Fruit fly (Drosophila melanogaster) whole organism, embryonic: ENCODE measurements around the gene CG8630.

ENCODE experiments used
- CG10147 ChIP-seq: fragments of 200-800 bp; sonication (Bioruptor generic); optimal IDR thresholded peaks from 2 replicates; lab custom pipeline; 2019; ENCODE audit warnings: missing biosample characterization, mild to moderate bottlenecking, missing genetic modification characterization, moderate library complexity
- CG10366 ChIP-seq: fragments of 200-800 bp; sonication (Bioruptor generic); IDR thresholded peaks from 2 replicates; pipeline ENCODE4 v1.3.6; 2022; ENCODE audit warnings: missing biosample characterization, missing genetic modification characterization
- CG11504 ChIP-seq: fragments of 200-800 bp; sonication (Bioruptor generic); optimal IDR thresholded peaks from 3 replicates; lab custom pipeline; 2019; ENCODE audit warnings: missing biosample characterization, mild to moderate bottlenecking, missing genetic modification characterization, moderate library complexity
- CG15269 ChIP-seq: fragments of 200-800 bp; sonication (Bioruptor generic); optimal IDR thresholded peaks from 2 replicates; lab custom pipeline; 2018; ENCODE audit warnings: missing biosample characterization, mild to moderate bottlenecking, missing genetic modification characterization, moderate library complexity
- CG15514 ChIP-seq: fragments of 200-800 bp; sonication (Bioruptor generic); optimal IDR thresholded peaks from 3 replicates; lab custom pipeline; 2017; ENCODE audit warnings: missing biosample characterization, missing genetic modification characterization, mild to moderate bottlenecking, moderate library complexity, missing genetic modification reagents
- CG17385 ChIP-seq: fragments of 200-800 bp; sonication (Bioruptor generic); optimal IDR thresholded peaks from 3 replicates; lab custom pipeline; 2018; ENCODE audit warnings: missing biosample characterization, mild to moderate bottlenecking, missing genetic modification characterization
- CG17802 ChIP-seq: fragments of 200-800 bp; sonication (Bioruptor generic); optimal IDR thresholded peaks from 2 replicates; lab custom pipeline; 2018; ENCODE audit warnings: missing biosample characterization, mild to moderate bottlenecking, missing genetic modification characterization, moderate library complexity
- CG17829 ChIP-seq: fragments of 200-800 bp; optimal IDR thresholded peaks from 2 replicates; lab custom pipeline; 2019; ENCODE audit warnings: missing biosample characterization, mild to moderate bottlenecking, missing genetic modification characterization, moderate library complexity
- CG18476 ChIP-seq: fragments of 200-800 bp; sonication (Bioruptor generic); optimal IDR thresholded peaks from 2 replicates; lab custom pipeline; 2016; ENCODE audit warnings: missing biosample characterization, mild to moderate bottlenecking, missing genetic modification characterization
- CG2199 ChIP-seq: fragments of 200-800 bp; sonication (Bioruptor generic); IDR thresholded peaks from 3 replicates; pipeline ENCODE4 v1.3.6; 2022; ENCODE audit warnings: missing biosample characterization, missing genetic modification characterization
- CG32532 ChIP-seq: fragments of 200-800 bp; sonication (Bioruptor generic); IDR thresholded peaks from 2 replicates; pipeline ENCODE4 v1.3.6; 2022; ENCODE audit warnings: missing biosample characterization, missing genetic modification characterization
- CG34422 ChIP-seq: fragments of 200-800 bp; sonication (Bioruptor generic); IDR thresholded peaks from 3 replicates; pipeline ENCODE4 v1.3.6; 2022; ENCODE audit warnings: missing biosample characterization, missing genetic modification characterization
- CG5245 ChIP-seq: fragments of 200-800 bp; sonication (Bioruptor generic); optimal IDR thresholded peaks from 3 replicates; lab custom pipeline; 2016; ENCODE audit warnings: missing biosample characterization, missing genetic modification characterization
- CG6272 ChIP-seq: fragments of 200-800 bp; sonication (Bioruptor generic); IDR thresholded peaks from 2 replicates; pipeline ENCODE4 v1.3.6; 2022; ENCODE audit warnings: missing biosample characterization, missing genetic modification characterization
- CG6765 ChIP-seq: fragments of 200-800 bp; sonication (Bioruptor generic); optimal IDR thresholded peaks from 3 replicates; lab custom pipeline; 2017; ENCODE audit warnings: missing biosample characterization, mild to moderate bottlenecking, missing genetic modification characterization
- CG6791 ChIP-seq: fragments of 200-800 bp; sonication (Bioruptor generic); IDR thresholded peaks from 3 replicates; pipeline ENCODE4 v1.3.6; 2022; ENCODE audit warnings: missing biosample characterization, missing genetic modification characterization; ENCODE audit not compliant: partially characterized antibody
- CG7839 ChIP-seq: fragments of 200-800 bp; sonication (Bioruptor generic); optimal IDR thresholded peaks from 3 replicates; lab custom pipeline; 2018; ENCODE audit warnings: missing biosample characterization, mild to moderate bottlenecking, missing genetic modification characterization, moderate library complexity
- CG9932 ChIP-seq: fragments of 200-800 bp; sonication (Bioruptor generic); IDR thresholded peaks from 2 replicates; pipeline ENCODE4 v1.3.6; 2022; ENCODE audit warnings: missing biosample characterization, missing genetic modification characterization
- Doc2 ChIP-seq: fragments of 200-800 bp; sonication (Bioruptor generic); IDR thresholded peaks from 2 replicates; pipeline ENCODE4 v1.3.6; 2022; ENCODE audit warnings: missing biosample characterization, missing genetic modification characterization
- Dp ChIP-seq: fragments of 200-800 bp; sonication (Bioruptor generic); optimal IDR thresholded peaks from 2 replicates; lab custom pipeline; 2018; ENCODE audit warnings: missing biosample characterization, mild to moderate bottlenecking, missing genetic modification characterization, moderate library complexity
- E2f2 ChIP-seq: fragments of 200-800 bp; sonication (Bioruptor generic); IDR thresholded peaks from 2 replicates; pipeline ENCODE4 v1.3.6; 2022; ENCODE audit warnings: missing biosample characterization, missing genetic modification characterization
- HHEX ChIP-seq: fragments of 200-800 bp; sonication (Bioruptor generic); optimal IDR thresholded peaks from 3 replicates; lab custom pipeline; 2017; ENCODE audit warnings: missing biosample characterization, mild to moderate bottlenecking, missing genetic modification characterization, missing genetic modification reagents
- Hand ChIP-seq: fragments of 200-800 bp; sonication (Bioruptor generic); optimal IDR thresholded peaks from 2 replicates; lab custom pipeline; 2017; ENCODE audit warnings: mild to moderate bottlenecking, missing biosample characterization, missing genetic modification reagents, missing genetic modification characterization
- Hr51 ChIP-seq, 2 experiments: fragments of 200-800 bp; sonication (Bioruptor generic); optimal IDR thresholded peaks; 2 replicates in 1 of 2; 3 replicates in 1 of 2; lab custom pipeline; 2016 to 2018; ENCODE audit warnings: missing biosample characterization in 2 of 2, missing genetic modification characterization in 2 of 2, mild to moderate bottlenecking in 1 of 2, moderate library complexity in 1 of 2
- MBD-R2 ChIP-seq: fragments of 200-800 bp; sonication (Bioruptor generic); IDR thresholded peaks from 2 replicates; pipeline ENCODE4 v1.3.6; 2022; ENCODE audit warnings: missing biosample characterization, missing genetic modification characterization
- Meics ChIP-seq: fragments of 200-800 bp; sonication (Bioruptor generic); optimal IDR thresholded peaks from 2 replicates; lab custom pipeline; 2017; ENCODE audit warnings: missing biosample characterization, mild to moderate bottlenecking, missing genetic modification characterization
- NfI ChIP-seq: fragments of 200-800 bp; sonication (Bioruptor generic); optimal IDR thresholded peaks from 3 replicates; lab custom pipeline; 2018; ENCODE audit warnings: missing biosample characterization, mild to moderate bottlenecking, missing genetic modification characterization, moderate library complexity
- Ravus ChIP-seq: fragments of 200-800 bp; sonication (Bioruptor generic); IDR thresholded peaks from 2 replicates; pipeline ENCODE4 v1.3.6; 2022; ENCODE audit warnings: missing biosample characterization, missing genetic modification characterization
- Rfx ChIP-seq: fragments of 200-800 bp; sonication (Bioruptor generic); IDR thresholded peaks from 2 replicates; pipeline ENCODE4 v1.3.6; 2022; ENCODE audit warnings: missing biosample characterization, missing genetic modification characterization
- Stat92E ChIP-seq, 3 experiments: fragments of >200 bp in 2 of 3; fragments of 200-800 bp in 1 of 3; sonication (Bioruptor generic) in 1 of 3; optimal IDR thresholded peaks; 2 replicates each; lab custom pipeline; 2017 to 2019; ENCODE audit warnings: missing biosample characterization in 3 of 3, missing genetic modification characterization in 3 of 3, mild to moderate bottlenecking in 1 of 3, moderate library complexity in 1 of 3
- Vsx1 ChIP-seq: fragments of 200-800 bp; sonication (Bioruptor generic); optimal IDR thresholded peaks from 2 replicates; lab custom pipeline; 2017; ENCODE audit warnings: missing biosample characterization, mild to moderate bottlenecking, missing genetic modification characterization, missing genetic modification reagents
- Xbp1 ChIP-seq: fragments of 200-800 bp; sonication (Bioruptor generic); optimal IDR thresholded peaks from 3 replicates; lab custom pipeline; 2016; ENCODE audit warnings: missing biosample characterization, mild to moderate bottlenecking, missing genetic modification characterization
- ac ChIP-seq: fragments of 200-800 bp; sonication (Bioruptor generic); optimal IDR thresholded peaks from 3 replicates; lab custom pipeline; 2017; ENCODE audit warnings: missing biosample characterization, mild to moderate bottlenecking, missing genetic modification characterization
- bab2 ChIP-seq: fragments of 200-800 bp; sonication (Bioruptor generic); optimal IDR thresholded peaks from 2 replicates; lab custom pipeline; 2016; ENCODE audit warnings: missing biosample characterization, missing genetic modification characterization
- bbx ChIP-seq: fragments of 200-800 bp; sonication (Bioruptor generic); IDR thresholded peaks from 2 replicates; pipeline ENCODE4 v1.3.6; 2022; ENCODE audit warnings: missing biosample characterization, missing genetic modification characterization; ENCODE audit not compliant: partially characterized antibody
- bigmax ChIP-seq: fragments of 200-800 bp; sonication (Bioruptor generic); optimal IDR thresholded peaks from 2 replicates; lab custom pipeline; 2018; ENCODE audit warnings: missing biosample characterization, mild to moderate bottlenecking, missing genetic modification characterization
- kah ChIP-seq: fragments of 200-800 bp; sonication (Bioruptor generic); optimal IDR thresholded peaks from 2 replicates; lab custom pipeline; 2018; ENCODE audit warnings: missing biosample characterization, mild to moderate bottlenecking, missing genetic modification characterization
- lov ChIP-seq, 2 experiments: fragments of 200-800 bp in 1 of 2; fragments of >200 bp in 1 of 2; sonication (Bioruptor generic) in 1 of 2; IDR thresholded peaks in 1 of 2; optimal IDR thresholded peaks in 1 of 2; 2 replicates in 1 of 2; 3 replicates in 1 of 2; pipeline versions ENCODE4 v1.3.6 to Lab custom; 2017 to 2022; ENCODE audit warnings: missing biosample characterization in 1 of 2, missing genetic modification characterization in 1 of 2
- nom ChIP-seq: fragments of 200-800 bp; sonication (Bioruptor generic); optimal IDR thresholded peaks from 2 replicates; lab custom pipeline; 2017; ENCODE audit warnings: missing biosample characterization, missing genetic modification characterization, mild to moderate bottlenecking, moderate library complexity, missing genetic modification reagents
- pho ChIP-seq: fragments of 200-800 bp; sonication (Bioruptor generic); optimal IDR thresholded peaks from 2 replicates; lab custom pipeline; 2016; ENCODE audit warnings: missing biosample characterization, missing genetic modification characterization
- pzg ChIP-seq: fragments of 200-800 bp; sonication (Bioruptor generic); optimal IDR thresholded peaks from 3 replicates; lab custom pipeline; 2018; ENCODE audit warnings: missing biosample characterization, mild to moderate bottlenecking, missing genetic modification characterization, moderate library complexity
- rib ChIP-seq: fragments of 200-800 bp; sonication (Bioruptor generic); IDR thresholded peaks from 2 replicates; pipeline ENCODE4 v1.3.6; 2022; ENCODE audit warnings: missing biosample characterization, missing genetic modification characterization
- row ChIP-seq: fragments of 200-800 bp; sonication (Bioruptor generic); IDR thresholded peaks from 3 replicates; pipeline ENCODE4 v1.3.6; 2022; ENCODE audit warnings: missing biosample characterization, missing genetic modification characterization
- sd ChIP-seq: fragments of 200-800 bp; sonication (Bioruptor generic); optimal IDR thresholded peaks from 3 replicates; lab custom pipeline; 2018; ENCODE audit warnings: missing biosample characterization, mild to moderate bottlenecking, missing genetic modification characterization, moderate library complexity
- slbo ChIP-seq: fragments of 200-800 bp; sonication (Bioruptor generic); IDR thresholded peaks from 2 replicates; pipeline ENCODE4 v1.3.6; 2022; ENCODE audit warnings: missing biosample characterization, missing genetic modification characterization
- sr ChIP-seq: fragments of 200-800 bp; sonication (Bioruptor generic); IDR thresholded peaks from 3 replicates; pipeline ENCODE4 v1.3.6; 2022; ENCODE audit warnings: missing biosample characterization, missing genetic modification characterization
- stwl ChIP-seq: fragments of 200-800 bp; sonication (Bioruptor generic); optimal IDR thresholded peaks from 3 replicates; lab custom pipeline; 2018; ENCODE audit warnings: missing biosample characterization, mild to moderate bottlenecking, missing genetic modification characterization, moderate library complexity

The CG8630 gene

DNA sequence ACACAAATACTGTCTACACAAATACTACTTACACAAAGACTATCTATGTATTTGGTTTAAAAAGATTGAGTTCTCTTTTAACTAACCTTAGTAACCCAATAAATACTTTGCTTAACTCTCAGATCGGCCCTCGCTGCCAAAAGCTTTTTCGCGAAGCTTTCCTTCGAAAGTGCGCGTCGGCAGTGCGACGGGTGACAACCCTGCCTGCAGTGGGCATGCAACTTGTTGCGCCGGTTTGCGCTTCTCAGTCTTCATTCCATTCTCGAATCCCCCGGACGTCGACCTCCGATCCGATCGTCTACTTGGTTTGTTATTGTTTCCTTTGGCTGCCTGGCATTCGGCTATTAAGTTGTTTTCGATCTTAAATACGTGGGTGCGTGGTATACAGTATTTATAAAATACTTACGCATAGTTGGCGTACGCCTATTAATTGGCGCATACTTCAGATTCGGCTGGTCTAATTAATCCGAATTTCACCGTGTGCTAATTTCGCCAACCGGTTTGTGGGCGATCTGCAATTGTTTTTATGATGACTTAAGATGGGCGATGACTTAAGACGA lies 19.3 kb upstream of the CG8630 start, which contains the start of gene CG11686 (continued):
- TF ChIP-seq kah (GFP tag; lab: Kevin White, UChicago) (peak; percentile 88), CG32532 (0 out of 2 replicates have a peak, but pooled peaks have one; percentile 5), CG6272 (GFP tag; lab: Robert Waterston, UW) (0 out of 2 replicates have a peak, but pooled peaks have one; percentile 11), Rfx (GFP tag; lab: Robert Waterston, UW) (0 out of 2 replicates have a peak, but pooled peaks have one; percentile 6), CG17385 (GFP tag; lab: Kevin White, UChicago) (peak; percentile 3), Vsx1 (GFP tag; lab: Kevin White, UChicago) (no peak), MBD-R2 (peak; percentile 42; the same call in 1 of the 2 replicates), CG7839 (tag; lab: Kevin White, UChicago) (peak; percentile 24), CG34422 (GFP tag; lab: Robert Waterston, UW) (peak; percentile 75; the same call in 1 of the 3 replicates), lov (optimal IDR thresholded peaks at IDR 0.05; lab: Kevin White, UChicago) (no peak), lov (GFP tag; IDR thresholded peaks at IDR 0.05; lab: Robert Waterston, UW) (0 out of 3 replicates have a peak, but pooled peaks have one; percentile 4), CG11504 (peak; percentile 97), E2f2 (peak; percentile 14; the same call in 1 of the 2 replicates), bab2 (GFP tag; lab: Kevin White, UChicago) (no peak), bbx (GFP tag; lab: Robert Waterston, UW) (peak; percentile 56; the same call in 1 of the 2 replicates), CG18476 (GFP tag; lab: Kevin White, UChicago) (peak; percentile 98), HHEX (no peak), Meics (GFP tag; lab: Kevin White, UChicago) (peak; percentile 39), CG2199 (GFP tag; lab: Robert Waterston, UW) (0 out of 3 replicates have a peak, but pooled peaks have one; percentile 30), CG6765 (no peak), rib (GFP tag; lab: Robert Waterston, UW) (0 out of 2 replicates have a peak, but pooled peaks have one; percentile 16), sr (peak; percentile 76), NfI (GFP tag; lab: Kevin White, UChicago) (peak; percentile 2), bigmax (no peak), Xbp1 (GFP tag; lab: Kevin White, UChicago) (peak; percentile 5), slbo (peak; percentile 35; the same call in 1 of the 2 replicates), Doc2 (GFP tag; lab: Robert Waterston, UW) (no peak), Ravus (GFP tag; lab: Robert Waterston, UW) (no peak), CG15269 (tag; lab: Kevin White, UChicago) (no peak), CG10147 (GFP tag; lab: Kevin White, UChicago) (peak; percentile 1), Stat92E (GFP tag; optimal IDR thresholded peaks at IDR 0.05; lab: Kevin White, UChicago) (no peak), CG17802 (tag; lab: Kevin White, UChicago) (no peak), Hand (GFP tag; lab: Kevin White, UChicago) (no peak), Dp (peak; percentile 14), CG5245 (GFP tag; lab: Kevin White, UChicago) (no peak), pho (GFP tag; lab: Kevin White, UChicago) (peak; percentile 2), row (GFP tag; lab: Robert Waterston, UW) (peak; percentile 90), CG9932 (GFP tag; lab: Robert Waterston, UW) (0 out of 2 replicates have a peak, but pooled peaks have one; percentile 15), stwl (tag; lab: Kevin White, UChicago) (peak; percentile 9), nom (GFP tag; lab: Kevin White, UChicago) (peak; percentile 54), ac (no peak), CG10366 (GFP tag; lab: Robert Waterston, UW) (0 out of 2 replicates have a peak, but pooled peaks have one; percentile 7), CG15514 (GFP tag; lab: Kevin White, UChicago) (peak; percentile 14), pzg (peak; percentile 28), CG17829 (tag; lab: Kevin White, UChicago) (peak; percentile 29), Hr51 (GFP tag; optimal IDR thresholded peaks at IDR 0.05; lab: Kevin White, UChicago) (peak in 1 of 2 experiments; percentile 6), sd (tag; lab: Kevin White, UChicago) (peak; percentile 52), CG6791 (peak; percentile 67)
